Worm (Caenorhabditis elegans): Measurements from ENCODE around the gene smf-2.

DNA sequence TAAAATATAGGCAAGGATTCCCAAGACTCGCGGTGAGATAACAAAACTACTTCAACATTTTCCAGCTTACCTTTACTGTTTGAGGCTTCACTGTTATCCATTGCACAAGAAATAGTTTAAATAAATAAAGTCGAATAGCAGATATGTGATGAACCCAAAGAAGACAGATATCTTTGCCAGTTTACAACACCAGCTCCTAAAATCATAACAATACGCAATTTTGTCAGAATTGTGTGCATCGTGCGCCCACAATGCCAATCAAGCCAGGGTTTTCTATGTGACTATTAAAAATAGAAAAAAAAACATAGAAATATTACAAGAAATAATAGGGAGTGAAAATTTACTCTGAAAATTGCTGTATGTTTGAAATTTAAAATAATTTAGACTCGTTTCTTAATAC, 35.8 kb downstream of the smf-2 start, which contains the start of gene F38B6.8:
- no peak for TF ChIP-seq fkh-4 (tag; optimal IDR thresholded peaks at IDR 0.05; ENCODE audit: borderline replicate concordance)
- no peak for TF ChIP-seq nhr-47 (tag; optimal IDR thresholded peaks at IDR 0.05)
- TF ChIP-seq dsc-1 (tag; optimal IDR thresholded peaks at IDR 0.05), result no peak
- no peak for TF ChIP-seq jun-1 (tag; optimal IDR thresholded peaks at IDR 0.05)
- TF ChIP-seq zag-1 (tag; optimal IDR thresholded peaks at IDR 0.05), result no peak
- TF ChIP-seq unc-86 (tag; optimal IDR thresholded peaks at IDR 0.05), result no peak
- no peak for TF ChIP-seq mep-1 (tag; optimal IDR thresholded peaks at IDR 0.05)
- TF ChIP-seq pqm-1 (tag; optimal IDR thresholded peaks at IDR 0.05), result no peak
- no peak for TF ChIP-seq nhr-11 (tag; optimal IDR thresholded peaks at IDR 0.05)
- no peak for TF ChIP-seq ceh-63 (GFP tag; optimal IDR thresholded peaks at IDR 0.05)
- no peak for TF ChIP-seq mdl-1 (tag; optimal IDR thresholded peaks at IDR 0.05)
- TF ChIP-seq alr-1 (tag; optimal IDR thresholded peaks at IDR 0.05; ENCODE audit: borderline replicate concordance), result no peak
- TF ChIP-seq sup-37 (GFP tag; optimal IDR thresholded peaks at IDR 0.05), result no peak
- TF ChIP-seq dpl-1 (GFP tag; optimal IDR thresholded peaks at IDR 0.05), result no peak
